Fruit fly (Drosophila melanogaster): ENCODE results near the gene PolA2.

PolA2 gene

dm6 chr3R:27281022-27281810 lies 42.3 kb downstream of the PolA2 start (continued):
- peak; percentile 92 for TF ChIP-seq Blimp-1 (GFP tag; optimal IDR thresholded peaks at IDR 0.05)
- no peak for TF ChIP-seq mld (GFP tag; IDR thresholded peaks at IDR 0.05; ENCODE audit: partially characterized antibody)
- peak; percentile 97 for TF ChIP-seq CG16779 (GFP tag; IDR thresholded peaks at IDR 0.05)
- TF ChIP-seq CG4404 (GFP tag; IDR thresholded peaks at IDR 0.05), result peak; percentile 85
- TF ChIP-seq croc (GFP tag; conservative IDR thresholded peaks at IDR 0.05), result peak; percentile 89
- no peak for TF ChIP-seq CG34224 (GFP tag; IDR thresholded peaks at IDR 0.05; ENCODE audit: partially characterized antibody)
- peak; percentile 92 for TF ChIP-seq CG5245 (GFP tag; optimal IDR thresholded peaks at IDR 0.05)
- peak; percentile 90 for TF ChIP-seq scrt (GFP tag; optimal IDR thresholded peaks at IDR 0.05)
- peak; percentile 95 for TF ChIP-seq CG13624 (GFP tag; optimal IDR thresholded peaks at IDR 0.05)
- peak; percentile 95 for TF ChIP-seq ATbp (GFP tag; optimal IDR thresholded peaks at IDR 0.05)
- peak; percentile 51; the same call in 2 of the 3 replicates for TF ChIP-seq CG16813 (GFP tag; IDR thresholded peaks at IDR 0.05; ENCODE audit: partially characterized antibody)
- no peak for TF ChIP-seq pita (GFP tag; optimal IDR thresholded peaks at IDR 0.05)
- peak; percentile 82 for TF ChIP-seq en (GFP tag; optimal IDR thresholded peaks at IDR 0.05)
- TF ChIP-seq CG3847 (GFP tag; IDR thresholded peaks at IDR 0.05), result peak; percentile 96
- peak; percentile 91 for TF ChIP-seq NK7.1 (GFP tag; optimal IDR thresholded peaks at IDR 0.05)
- peak; percentile 98 for TF ChIP-seq Ada2b (GFP tag; IDR thresholded peaks at IDR 0.05)
- TF ChIP-seq CG10267 (tag; optimal IDR thresholded peaks at IDR 0.05), result peak; percentile 87
- TF ChIP-seq wor (GFP tag; IDR thresholded peaks at IDR 0.05), result peak; percentile 93
- TF ChIP-seq Bdp1 (GFP tag; optimal IDR thresholded peaks at IDR 0.05), result peak; percentile 89
- TF ChIP-seq CG11398 (GFP tag; optimal IDR thresholded peaks at IDR 0.05), result peak; percentile 92
- TF ChIP-seq CG6654 (GFP tag; optimal IDR thresholded peaks at IDR 0.05), result peak; percentile 86
- TF ChIP-seq Atf-2 (GFP tag; optimal IDR thresholded peaks at IDR 0.05), result peak; percentile 94
- peak; percentile 99 for TF ChIP-seq crol (GFP tag; IDR thresholded peaks at IDR 0.05)
- peak; percentile 86 for TF ChIP-seq wek (GFP tag; optimal IDR thresholded peaks at IDR 0.05)
- peak; percentile 93 for TF ChIP-seq pnt (GFP tag; optimal IDR thresholded peaks at IDR 0.05)
- TF ChIP-seq CG13123 (GFP tag; optimal IDR thresholded peaks at IDR 0.05), result peak; percentile 88
- TF ChIP-seq CoRest (tag; optimal IDR thresholded peaks at IDR 0.05), result peak; percentile 94
- peak; percentile 92 for TF ChIP-seq CG10654 (GFP tag; optimal IDR thresholded peaks at IDR 0.05)
- TF ChIP-seq CG8290 (GFP tag; optimal IDR thresholded peaks at IDR 0.05), result peak; percentile 72
- peak in 1 of 2 experiments; percentile 100 for TF ChIP-seq CG8290 (tag; optimal IDR thresholded peaks at IDR 0.05)
- TF ChIP-seq danr (GFP tag; IDR thresholded peaks at IDR 0.05), result peak; percentile 95
- TF ChIP-seq ab (GFP tag; optimal IDR thresholded peaks at IDR 0.05), result peak; percentile 65
- TF ChIP-seq CG15073 (GFP tag; optimal IDR thresholded peaks at IDR 0.05), result peak; percentile 77
- peak; percentile 96 for TF ChIP-seq esg (GFP tag; conservative IDR thresholded peaks at IDR 0.05)
- peak; percentile 75 for TF ChIP-seq CG3995 (GFP tag; optimal IDR thresholded peaks at IDR 0.05)
- TF ChIP-seq CG15269 (tag; optimal IDR thresholded peaks at IDR 0.05), result peak; percentile 97
- TF ChIP-seq pzg (GFP tag; optimal IDR thresholded peaks at IDR 0.05), result peak; percentile 39
- peak; percentile 91 for TF ChIP-seq CG8089 (GFP tag; optimal IDR thresholded peaks at IDR 0.05)
- peak; percentile 94 for TF ChIP-seq Dip3 (GFP tag; optimal IDR thresholded peaks at IDR 0.05)
- TF ChIP-seq CG6272 (GFP tag; IDR thresholded peaks at IDR 0.05), result peak; percentile 92
- peak; percentile 96 for TF ChIP-seq Oaz (GFP tag; IDR thresholded peaks at IDR 0.05)
- TF ChIP-seq BEAF-32 (GFP tag; optimal IDR thresholded peaks at IDR 0.05), result peak; percentile 27
- TF ChIP-seq al (GFP tag; IDR thresholded peaks at IDR 0.05), result peak; percentile 94
- peak; percentile 86 for TF ChIP-seq CG3838 (GFP tag; optimal IDR thresholded peaks at IDR 0.05)
- peak; percentile 76 for TF ChIP-seq grn (GFP tag; optimal IDR thresholded peaks at IDR 0.05)
- peak; percentile 86 for TF ChIP-seq toy (GFP tag; IDR thresholded peaks at IDR 0.05)
- TF ChIP-seq CG8388 (GFP tag; optimal IDR thresholded peaks at IDR 0.05), result peak; percentile 90
- TF ChIP-seq unc-4 (GFP tag; IDR thresholded peaks at IDR 0.05; ENCODE audit: partially characterized antibody), result peak; percentile 23
- TF ChIP-seq CG7556 (GFP tag; optimal IDR thresholded peaks at IDR 0.05), result peak; percentile 95

Measured in whole organism, embryonic.